Fruit fly (Drosophila melanogaster): ENCODE data around the gene CG42658.

dm6 chr2L:2240493-2240892 lies 47.2 kb downstream of the CG42658 start, which contains the start of gene Tengl1:
- TF ChIP-seq CG8478 (optimal IDR thresholded peaks at IDR 0.05) = no peak
- TF ChIP-seq usp (GFP tag; optimal IDR thresholded peaks at IDR 0.05) = no peak

Measured in whole organism.